Worm (Caenorhabditis elegans) whole organism, late embryonic: ENCODE results near the gene mam-1.

Experiments used
- ama-1 ChIP-seq: fragments of 150-350 bp; optimal IDR thresholded peaks from 2 replicates; lab custom pipeline; 2014
- ceh-9 ChIP-seq: sonication (generic microtip); optimal IDR thresholded peaks from 2 replicates; lab custom pipeline; 2016; ENCODE audit warnings: mild to moderate bottlenecking, missing genetic modification characterization, inconsistent platforms, missing compliant biosample characterization
- dmd-4 ChIP-seq: sonication (generic microtip); optimal IDR thresholded peaks from 2 replicates; lab custom pipeline; 2016; ENCODE audit warnings: borderline replicate concordance, missing genetic modification characterization, missing compliant biosample characterization
- pha-2 ChIP-seq: sonication (generic microtip); optimal IDR thresholded peaks from 2 replicates; lab custom pipeline; 2017; ENCODE audit warnings: mild to moderate bottlenecking, missing genetic modification characterization, missing compliant biosample characterization
- unc-3 ChIP-seq, 2 experiments: fragments of 200-800 bp in 1 of 2; sonication (Bioruptor generic) in 1 of 2; sonication (generic microtip) in 1 of 2; conservative IDR thresholded peaks in 1 of 2; optimal IDR thresholded peaks in 1 of 2; 2 replicates each; pipeline versions ENCODE4 v1.3.6 to Lab custom; 2016 to 2022; ENCODE audit warnings: missing compliant biosample characterization in 2 of 2, missing genetic modification characterization in 2 of 2, missing genetic modification reagents in 1 of 2
- unc-42 ChIP-seq: sonication (generic microtip); optimal IDR thresholded peaks from 2 replicates; lab custom pipeline; 2016; ENCODE audit warnings: missing genotype, missing genetic modification characterization, missing compliant biosample characterization
- unc-55 ChIP-seq: sonication (generic microtip); optimal IDR thresholded peaks from 2 replicates; lab custom pipeline; 2017; ENCODE audit warnings: missing biosample characterization, missing genetic modification reagents, missing genetic modification characterization

- TF ChIP-seq ceh-9 (tag; lab: Kevin White, UChicago) (no peak), dmd-4 (tag; lab: Kevin White, UChicago) (no peak), unc-3 (GFP tag; conservative IDR thresholded peaks at IDR 0.05; lab: Robert Waterston, UW) (no peak), unc-3 (tag; optimal IDR thresholded peaks at IDR 0.05; lab: Kevin White, UChicago) (no peak), unc-55 (peak; percentile 62), ama-1 (lab: Kevin White, UChicago) (no peak), unc-42 (tag; lab: Kevin White, UChicago) (peak; percentile 46), pha-2 (tag; lab: Kevin White, UChicago) (no peak)
Measured at ce11 chrX:876935-877334, 11.3 kb downstream of the mam-1 start, which contains the start of gene ZC13.1.
